Worm (Caenorhabditis elegans): ENCODE measurements around the gene F27E5.9.

The F27E5.9 gene

ce11 chrII:10099072-10099471 is 35.7 kb upstream of the F27E5.9 start:
- no peak for TF ChIP-seq dsc-1 (tag; optimal IDR thresholded peaks at IDR 0.05)
- no peak for TF ChIP-seq fkh-4 (tag; optimal IDR thresholded peaks at IDR 0.05; ENCODE audit: borderline replicate concordance)
- TF ChIP-seq pax-3 (tag; optimal IDR thresholded peaks at IDR 0.05): no peak
- TF ChIP-seq lsy-2 (tag; optimal IDR thresholded peaks at IDR 0.05): no peak
- TF ChIP-seq nhr-84 (tag; optimal IDR thresholded peaks at IDR 0.05): no peak
- no peak for TF ChIP-seq unc-98 (GFP tag; IDR thresholded peaks at IDR 0.05)
- no peak for TF ChIP-seq nhr-11 (tag; optimal IDR thresholded peaks at IDR 0.05)
- no peak for TF ChIP-seq egl-13 (tag; optimal IDR thresholded peaks at IDR 0.05)
- TF ChIP-seq unc-130 (tag; optimal IDR thresholded peaks at IDR 0.05): no peak
- TF ChIP-seq swsn-7 (tag; optimal IDR thresholded peaks at IDR 0.05): no peak
- TF ChIP-seq pag-3 (tag; optimal IDR thresholded peaks at IDR 0.05; ENCODE audit: borderline replicate concordance, insufficient read depth): no peak
- no peak for TF ChIP-seq irx-1 (tag; optimal IDR thresholded peaks at IDR 0.05)
- TF ChIP-seq isw-1 (GFP tag; IDR thresholded peaks at IDR 0.05): no peak
- TF ChIP-seq aha-1 (tag; optimal IDR thresholded peaks at IDR 0.05): no peak
- no peak for TF ChIP-seq skn-1 (tag; optimal IDR thresholded peaks at IDR 0.05)
- TF ChIP-seq blmp-1 (tag; optimal IDR thresholded peaks at IDR 0.05): no peak
- no peak for TF ChIP-seq snu-23 (GFP tag; optimal IDR thresholded peaks at IDR 0.05)
- no peak for TF ChIP-seq ets-5 (GFP tag; IDR thresholded peaks at IDR 0.05)

- TF ChIP-seq snpc-4 (tag; optimal IDR thresholded peaks at IDR 0.05) (peak; percentile 15), unc-62 (GFP tag; optimal IDR thresholded peaks at IDR 0.05) (no peak), lin-35 (GFP tag; optimal IDR thresholded peaks at IDR 0.05) (peak; percentile 55 to 74), nhr-77 (tag; optimal IDR thresholded peaks at IDR 0.05) (no peak), aly-2 (tag; optimal IDR thresholded peaks at IDR 0.05) (no peak), ceh-82 (tag; optimal IDR thresholded peaks at IDR 0.05) (peak in 1 of 3 experiments; percentile 20), nhr-12 (tag; optimal IDR thresholded peaks at IDR 0.05) (no peak), lin-15B (tag; optimal IDR thresholded peaks at IDR 0.05) (peak; percentile 17), unc-86 (tag; optimal IDR thresholded peaks at IDR 0.05) (no peak), C16A3.4 (tag; optimal IDR thresholded peaks at IDR 0.05) (peak; percentile 48), hpl-2 (GFP tag; optimal IDR thresholded peaks at IDR 0.05) (peak; percentile 14), dpl-1 (GFP tag; optimal IDR thresholded peaks at IDR 0.05) (peak; percentile 24 to 67 (median 41)), ceh-8 (GFP tag; optimal IDR thresholded peaks at IDR 0.05) (no peak), efl-1 (optimal IDR thresholded peaks at IDR 0.05) (peak; percentile 60 to 69), efl-1 (GFP tag; optimal IDR thresholded peaks at IDR 0.05 in 1 of 2) (peak; percentile 62 to 89), blmp-1 (tag; optimal IDR thresholded peaks at IDR 0.05) (no peak), snu-23 (GFP tag; optimal IDR thresholded peaks at IDR 0.05) (peak; percentile 48), Y116A8C.19 (tag; optimal IDR thresholded peaks at IDR 0.05; ENCODE audit: borderline replicate concordance) (no peak), lsy-2 (tag; optimal IDR thresholded peaks at IDR 0.05) (peak in 1 of 2 experiments; percentile 80), lin-14 (GFP tag; optimal IDR thresholded peaks at IDR 0.05) (peak; percentile 37), isw-1 (GFP tag; IDR thresholded peaks at IDR 0.05) (peak; percentile 22), skn-1 (tag; optimal IDR thresholded peaks at IDR 0.05) (peak; percentile 99)
Measured at ce11 chrII:10099804-10100360, 34.9 kb upstream of the F27E5.9 start, which contains the start of the genes pas-7 and puf-12. Gene pas-7 (minus strand): TSS chrII:10099854. Gene puf-12 (plus strand): TSS chrII:10100310.

ce11 chrII:10103212-10103611 is 31.5 kb upstream of the F27E5.9 start:
- no peak for TF ChIP-seq tbx-2 (tag; optimal IDR thresholded peaks at IDR 0.05)
- TF ChIP-seq efl-1 (optimal IDR thresholded peaks at IDR 0.05): no peak
- TF ChIP-seq efl-1 (GFP tag; optimal IDR thresholded peaks at IDR 0.05 in 1 of 2): no peak
- no peak for TF ChIP-seq vab-15 (tag; optimal IDR thresholded peaks at IDR 0.05)
- no peak for TF ChIP-seq xbp-1 (tag; optimal IDR thresholded peaks at IDR 0.05)
- no peak for TF ChIP-seq unc-98 (GFP tag; IDR thresholded peaks at IDR 0.05)
- no peak for TF ChIP-seq mep-1 (tag; optimal IDR thresholded peaks at IDR 0.05)
- TF ChIP-seq blmp-1 (tag; optimal IDR thresholded peaks at IDR 0.05): no peak
- TF ChIP-seq lsy-2 (tag; optimal IDR thresholded peaks at IDR 0.05): no peak
- TF ChIP-seq lin-14 (GFP tag; optimal IDR thresholded peaks at IDR 0.05): no peak
- no peak for TF ChIP-seq irx-1 (tag; optimal IDR thresholded peaks at IDR 0.05)
- no peak for TF ChIP-seq nhr-12 (tag; optimal IDR thresholded peaks at IDR 0.05)
- TF ChIP-seq C16A3.4 (tag; optimal IDR thresholded peaks at IDR 0.05): no peak
- TF ChIP-seq lin-35 (GFP tag; optimal IDR thresholded peaks at IDR 0.05): no peak
